Worm (Caenorhabditis elegans) whole organism, midembryonic: ENCODE results near the gene C45B11.6.

Experiments used
- T22C8.4 ChIP-seq: fragments of 200-800 bp; sonication (Bioruptor generic); IDR thresholded peaks from 2 replicates; pipeline ENCODE4 v1.3.6; 2022; ENCODE audit warnings: missing genetic modification characterization, missing compliant biosample characterization
- flt-1 ChIP-seq: fragments of 200-800 bp; sonication (Bioruptor generic); IDR thresholded peaks from 2 replicates; pipeline ENCODE4 v1.3.6; 2022; ENCODE audit warnings: missing genetic modification characterization, missing compliant biosample characterization
- klf-2 ChIP-seq: fragments of 200-800 bp; sonication (Bioruptor generic); conservative IDR thresholded peaks from 2 replicates; pipeline ENCODE4 v1.3.6; 2022; ENCODE audit warnings: missing genetic modification reagents, missing genetic modification characterization, missing compliant biosample characterization
- med-1 ChIP-seq: sonication (generic microtip); optimal IDR thresholded peaks from 2 replicates; lab custom pipeline; 2017; ENCODE audit warnings: missing genetic modification characterization, mild to moderate bottlenecking, missing compliant biosample characterization, antibody characterized with exemption, missing genetic modification reagents; ENCODE audit not compliant: insufficient read depth
- ref-1 ChIP-seq: fragments of 200-800 bp; sonication (Bioruptor generic); conservative IDR thresholded peaks from 2 replicates; pipeline ENCODE4 v1.3.6; 2022; ENCODE audit warnings: missing genetic modification reagents, missing genetic modification characterization, missing compliant biosample characterization

DNA sequence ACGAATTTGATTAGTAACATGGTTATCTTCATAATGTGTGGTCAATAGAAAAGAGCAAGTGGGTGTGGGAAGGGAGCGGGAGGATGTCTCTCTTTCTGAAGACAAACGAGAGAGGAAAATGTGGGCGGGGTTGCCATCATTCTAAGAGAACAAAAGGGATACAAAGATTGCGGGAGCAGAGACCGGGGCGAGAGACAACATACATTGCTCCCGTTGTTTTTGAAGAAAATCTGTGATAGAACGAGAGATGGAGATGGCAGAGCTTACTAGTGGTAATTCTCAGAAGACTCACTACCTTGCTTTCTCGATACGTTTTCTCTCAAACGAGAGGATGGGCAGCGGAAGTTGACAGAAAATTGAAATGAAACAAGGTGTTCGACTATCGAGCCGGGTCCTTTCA, 29.5 kb downstream of the C45B11.6 start:
- TF ChIP-seq T22C8.4 (GFP tag; lab: Robert Waterston, UW) (no peak), med-1 (no peak), ref-1 (no peak), klf-2 (no peak), flt-1 (GFP tag; lab: Robert Waterston, UW) (no peak)
